Worm (Caenorhabditis elegans) whole organism, late embryonic: ENCODE measurements around the gene egrh-1.

Experiments used
- C08G9.2 ChIP-seq: sonication (generic microtip); optimal IDR thresholded peaks from 2 replicates; lab custom pipeline; 2016; ENCODE audit warnings: mild to moderate bottlenecking, missing genetic modification characterization, moderate library complexity, missing compliant biosample characterization
- K09A11.1 ChIP-seq: sonication (generic microtip); optimal IDR thresholded peaks from 2 replicates; lab custom pipeline; 2017; ENCODE audit warnings: antibody characterized with exemption, mild to moderate bottlenecking, missing genetic modification characterization, missing compliant biosample characterization; ENCODE audit not compliant: insufficient read depth
- ama-1 ChIP-seq: fragments of 150-350 bp; optimal IDR thresholded peaks from 2 replicates; lab custom pipeline; 2014
- ceh-19 ChIP-seq: fragments of 200-800 bp; sonication (Bioruptor generic); optimal IDR thresholded peaks from 2 replicates; lab custom pipeline; 2018; ENCODE audit warnings: mild to moderate bottlenecking, missing genetic modification characterization, missing compliant biosample characterization
- elt-2 ChIP-seq: sonication (generic microtip); optimal IDR thresholded peaks from 2 replicates; lab custom pipeline; 2016; ENCODE audit warnings: missing genetic modification reagents, missing genetic modification characterization, missing compliant biosample characterization
- eyg-1 ChIP-seq: sonication (generic microtip); optimal IDR thresholded peaks from 2 replicates; lab custom pipeline; 2016; ENCODE audit warnings: missing genotype, missing genetic modification characterization, missing compliant biosample characterization
- fkh-10 ChIP-seq: fragments of 150-350 bp; optimal IDR thresholded peaks from 2 replicates; lab custom pipeline; 2014; ENCODE audit warnings: missing biosample characterization, missing genetic modification reagents, missing genetic modification characterization
- fkh-6 ChIP-seq: sonication (generic microtip); optimal IDR thresholded peaks from 2 replicates; lab custom pipeline; 2016; ENCODE audit warnings: missing genetic modification characterization, missing compliant biosample characterization
- lim-6 ChIP-seq: sonication (generic microtip); optimal IDR thresholded peaks from 2 replicates; lab custom pipeline; 2016; ENCODE audit warnings: missing genetic modification characterization, missing compliant biosample characterization
- lin-11 ChIP-seq: fragments of 200-800 bp; sonication (Bioruptor generic); optimal IDR thresholded peaks from 2 replicates; lab custom pipeline; 2018; ENCODE audit warnings: mild to moderate bottlenecking, missing genetic modification characterization, missing compliant biosample characterization
- nhr-232 ChIP-seq: sonication (generic microtip); optimal IDR thresholded peaks from 2 replicates; lab custom pipeline; 2016; ENCODE audit warnings: missing genetic modification characterization, missing compliant biosample characterization
- pag-3 ChIP-seq: sonication (generic microtip); optimal IDR thresholded peaks from 2 replicates; lab custom pipeline; 2016; ENCODE audit warnings: missing compliant biosample characterization, missing genetic modification characterization, borderline replicate concordance
- pha-4 ChIP-seq: fragments of 150-350 bp; optimal IDR thresholded peaks from 2 replicates; lab custom pipeline; 2018; ENCODE audit warnings: missing biosample characterization, missing genetic modification reagents, missing genetic modification characterization
- tbx-2 ChIP-seq: sonication (generic microtip); optimal IDR thresholded peaks from 2 replicates; lab custom pipeline; 2016; ENCODE audit warnings: missing genetic modification characterization, missing compliant biosample characterization

- peak; percentile 62 for TF ChIP-seq pag-3
- TF ChIP-seq tbx-2: peak; percentile 98
- peak; percentile 11 for TF ChIP-seq lin-11
- peak; percentile 21 for TF ChIP-seq fkh-6 (tag; lab: Kevin White, UChicago)
- TF ChIP-seq K09A11.1 (tag; lab: Kevin White, UChicago): peak; percentile 64
- TF ChIP-seq fkh-10 (GFP tag; lab: Kevin White, UChicago): peak; percentile 8
- peak; percentile 76 for TF ChIP-seq C08G9.2
- TF ChIP-seq ama-1: peak; percentile 27
- peak; percentile 41 for TF ChIP-seq nhr-232 (tag; lab: Kevin White, UChicago)
- TF ChIP-seq eyg-1: peak; percentile 85
- TF ChIP-seq elt-2: peak; percentile 87
- TF ChIP-seq pha-4 (tag; lab: Kevin White, UChicago): no peak
- TF ChIP-seq ceh-19 (GFP tag; lab: Kevin White, UChicago): peak; percentile 54
- peak; percentile 64 for TF ChIP-seq lim-6 (tag; lab: Kevin White, UChicago)
These were observed 27.1 kb upstream of the egrh-1 start, which contains the start of gene epn-1 for ce11 chrX:14818464-14819259.
